Worm (Caenorhabditis elegans) whole organism, L4/young adult: ENCODE measurements around the gene srx-104.

ENCODE experiments used
- W03F9.2 ChIP-seq: fragments of 150-350 bp; optimal IDR thresholded peaks from 2 replicates; lab custom pipeline; 2014; ENCODE audit warnings: missing biosample characterization, missing genetic modification characterization
- dao-5 ChIP-seq: sonication (generic microtip); optimal IDR thresholded peaks from 2 replicates; lab custom pipeline; 2016; ENCODE audit warnings: missing genotype, missing genetic modification characterization, moderate library complexity, missing compliant biosample characterization

DNA sequence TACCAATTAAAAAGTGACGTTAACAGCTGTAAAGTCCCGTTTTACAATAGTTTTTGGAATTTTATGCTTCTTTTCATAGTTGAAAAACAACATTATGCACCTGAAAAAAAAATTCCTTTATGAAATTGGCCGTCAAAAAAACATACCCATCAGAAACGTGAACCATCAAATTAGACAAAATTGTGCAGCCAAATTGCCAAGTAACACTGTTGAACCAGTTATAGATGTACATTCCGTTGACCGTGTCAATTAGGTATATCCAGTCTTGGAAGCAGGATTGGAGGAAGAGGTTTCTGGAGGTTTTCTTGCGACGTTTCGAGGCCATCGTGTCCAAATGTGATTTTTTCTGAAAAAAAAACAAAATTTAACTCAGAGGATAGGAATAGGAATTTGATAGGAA is 30.2 kb downstream of the srx-104 start, which contains the start of gene srx-97:
- no peak for TF ChIP-seq dao-5 (tag; lab: Kevin White, UChicago)
- TF ChIP-seq W03F9.2 (tag; lab: Kevin White, UChicago): no peak
